Fruit fly (Drosophila melanogaster) whole organism, embryonic: Measurements from ENCODE around the gene Clamp.

Experiments
- B-H2 ChIP-seq: fragments of 200-800 bp; sonication (Bioruptor generic); optimal IDR thresholded peaks from 2 replicates; lab custom pipeline; 2018; ENCODE audit warnings: missing biosample characterization, mild to moderate bottlenecking, missing genetic modification characterization
- CG10321 ChIP-seq: fragments of 200-800 bp; sonication (Bioruptor generic); IDR thresholded peaks from 2 replicates; pipeline ENCODE4 v1.3.6; 2022; ENCODE audit warnings: missing biosample characterization, missing genetic modification characterization
- CG11696 ChIP-seq: fragments of 200-800 bp; sonication (Bioruptor generic); IDR thresholded peaks from 2 replicates; pipeline ENCODE4 v1.3.6; 2022; ENCODE audit warnings: missing biosample characterization, missing genetic modification characterization
- CG13894 ChIP-seq: fragments of 200-800 bp; sonication (Bioruptor generic); optimal IDR thresholded peaks from 3 replicates; lab custom pipeline; 2018; ENCODE audit warnings: missing biosample characterization, mild to moderate bottlenecking, missing genetic modification characterization, moderate library complexity
- CG15269 ChIP-seq: fragments of 200-800 bp; sonication (Bioruptor generic); optimal IDR thresholded peaks from 2 replicates; lab custom pipeline; 2018; ENCODE audit warnings: missing biosample characterization, mild to moderate bottlenecking, missing genetic modification characterization, moderate library complexity
- CG17361 ChIP-seq: fragments of 200-800 bp; sonication (Bioruptor generic); IDR thresholded peaks from 3 replicates; pipeline ENCODE4 v1.3.6; 2022; ENCODE audit warnings: missing biosample characterization, missing genetic modification characterization
- CG30431 ChIP-seq: fragments of 200-800 bp; sonication (Bioruptor generic); optimal IDR thresholded peaks from 2 replicates; lab custom pipeline; 2017; ENCODE audit warnings: missing biosample characterization, missing genetic modification characterization
- CG3838 ChIP-seq: fragments of 200-800 bp; sonication (Bioruptor generic); optimal IDR thresholded peaks from 3 replicates; lab custom pipeline; 2016; ENCODE audit warnings: missing biosample characterization, missing genetic modification characterization
- CG4404 ChIP-seq: fragments of 200-800 bp; sonication (Bioruptor generic); IDR thresholded peaks from 2 replicates; pipeline ENCODE4 v1.3.6; 2022; ENCODE audit warnings: missing biosample characterization, missing genetic modification characterization
- CG6175 ChIP-seq: fragments of 200-800 bp; sonication (Bioruptor generic); IDR thresholded peaks from 3 replicates; pipeline ENCODE4 v1.3.6; 2022; ENCODE audit warnings: missing biosample characterization, missing genetic modification characterization
- CG6272 ChIP-seq: fragments of 200-800 bp; sonication (Bioruptor generic); IDR thresholded peaks from 2 replicates; pipeline ENCODE4 v1.3.6; 2022; ENCODE audit warnings: missing biosample characterization, missing genetic modification characterization
- CG6765 ChIP-seq: fragments of 200-800 bp; sonication (Bioruptor generic); optimal IDR thresholded peaks from 3 replicates; lab custom pipeline; 2017; ENCODE audit warnings: missing biosample characterization, mild to moderate bottlenecking, missing genetic modification characterization
- CG7357 ChIP-seq: fragments of 200-800 bp; sonication (Bioruptor generic); IDR thresholded peaks from 3 replicates; pipeline ENCODE4 v1.3.6; 2022; ENCODE audit warnings: missing biosample characterization, missing genetic modification characterization
- CG7987 ChIP-seq: fragments of 200-800 bp; sonication (Bioruptor generic); optimal IDR thresholded peaks from 2 replicates; lab custom pipeline; 2018; ENCODE audit warnings: missing biosample characterization, mild to moderate bottlenecking, missing genetic modification characterization, moderate library complexity
- CG8089 ChIP-seq: fragments of 200-800 bp; sonication (Bioruptor generic); optimal IDR thresholded peaks from 3 replicates; lab custom pipeline; 2016; ENCODE audit warnings: missing biosample characterization, missing genetic modification characterization
- CG8359 ChIP-seq: fragments of 200-800 bp; sonication (Bioruptor generic); optimal IDR thresholded peaks from 2 replicates; lab custom pipeline; 2017; ENCODE audit warnings: missing biosample characterization, mild to moderate bottlenecking, missing genetic modification characterization, borderline replicate concordance
- CG8924 ChIP-seq: fragments of 200-800 bp; optimal IDR thresholded peaks from 3 replicates; lab custom pipeline; 2019; ENCODE audit warnings: missing biosample characterization, mild to moderate bottlenecking, missing genetic modification characterization, moderate library complexity
- HmgD ChIP-seq: fragments of 200-800 bp; sonication (Bioruptor generic); optimal IDR thresholded peaks from 3 replicates; lab custom pipeline; 2016; ENCODE audit warnings: missing biosample characterization, missing genetic modification characterization
- HmgZ ChIP-seq: fragments of 200-800 bp; sonication (Bioruptor generic); optimal IDR thresholded peaks from 2 replicates; lab custom pipeline; 2018; ENCODE audit warnings: missing biosample characterization, mild to moderate bottlenecking, missing genetic modification characterization
- Hmx ChIP-seq: fragments of 200-800 bp; sonication (Bioruptor generic); optimal IDR thresholded peaks from 2 replicates; lab custom pipeline; 2016; ENCODE audit warnings: missing biosample characterization, missing genetic modification characterization
- MESR4 ChIP-seq: fragments of 200-800 bp; sonication (Bioruptor generic); optimal IDR thresholded peaks from 2 replicates; lab custom pipeline; 2018; ENCODE audit warnings: missing biosample characterization, mild to moderate bottlenecking, missing genetic modification characterization, moderate library complexity
- Mes4 ChIP-seq: fragments of 200-800 bp; sonication (Bioruptor generic); optimal IDR thresholded peaks from 2 replicates; lab custom pipeline; 2016; ENCODE audit warnings: missing biosample characterization, missing genetic modification characterization
- Myb ChIP-seq: fragments of 200-800 bp; sonication (Bioruptor generic); optimal IDR thresholded peaks from 2 replicates; lab custom pipeline; 2016; ENCODE audit warnings: missing biosample characterization, missing genetic modification characterization
- Pdp1 ChIP-seq, 2 experiments: fragments of 200-800 bp; sonication (Bioruptor generic); optimal IDR thresholded peaks; 3 replicates each; lab custom pipeline; 2016; ENCODE audit warnings: missing biosample characterization in 2 of 2, missing genetic modification characterization in 2 of 2, mild to moderate bottlenecking in 1 of 2, moderate library complexity in 1 of 2
- Poxn ChIP-seq: fragments of 200-800 bp; sonication (Bioruptor generic); IDR thresholded peaks from 2 replicates; pipeline ENCODE4 v1.3.6; 2022; ENCODE audit warnings: missing biosample characterization, missing genetic modification characterization
- Ravus ChIP-seq: fragments of 200-800 bp; sonication (Bioruptor generic); IDR thresholded peaks from 2 replicates; pipeline ENCODE4 v1.3.6; 2022; ENCODE audit warnings: missing biosample characterization, missing genetic modification characterization
- Taf1 ChIP-seq: fragments of 200-800 bp; sonication (Bioruptor generic); IDR thresholded peaks from 2 replicates; pipeline ENCODE4 v1.3.6; 2022; ENCODE audit warnings: missing biosample characterization, missing genetic modification characterization
- Xrp1 ChIP-seq: fragments of 200-800 bp; sonication (Bioruptor generic); IDR thresholded peaks from 2 replicates; pipeline ENCODE4 v1.3.6; 2022; ENCODE audit warnings: missing biosample characterization, missing genetic modification characterization
- amos ChIP-seq: fragments of 200-800 bp; sonication (Bioruptor generic); IDR thresholded peaks from 2 replicates; pipeline ENCODE4 v1.3.6; 2022; ENCODE audit warnings: missing biosample characterization, missing genetic modification characterization; ENCODE audit not compliant: partially characterized antibody
- cg ChIP-seq: fragments of 200-800 bp; sonication (Bioruptor generic); optimal IDR thresholded peaks from 3 replicates; lab custom pipeline; 2019; ENCODE audit warnings: missing biosample characterization, mild to moderate bottlenecking, missing genetic modification characterization, moderate library complexity
- corto ChIP-seq: fragments of 200-800 bp; sonication (Bioruptor generic); optimal IDR thresholded peaks from 2 replicates; lab custom pipeline; 2016; ENCODE audit warnings: missing biosample characterization, mild to moderate bottlenecking, missing genetic modification characterization, moderate library complexity
- crp ChIP-seq, 2 experiments: fragments of 200-800 bp; sonication (Bioruptor generic); optimal IDR thresholded peaks; 2 replicates in 1 of 2; 3 replicates in 1 of 2; lab custom pipeline; 2017; ENCODE audit warnings: missing biosample characterization in 2 of 2, missing genetic modification characterization in 2 of 2, mild to moderate bottlenecking in 1 of 2, moderate library complexity in 1 of 2
- eyg ChIP-seq: fragments of 200-800 bp; sonication (Bioruptor generic); optimal IDR thresholded peaks from 3 replicates; lab custom pipeline; 2016; ENCODE audit warnings: missing biosample characterization, missing genetic modification characterization
- gem ChIP-seq: fragments of 200-800 bp; sonication (Bioruptor generic); optimal IDR thresholded peaks from 2 replicates; lab custom pipeline; 2019; ENCODE audit warnings: missing biosample characterization, mild to moderate bottlenecking, missing genetic modification characterization, moderate library complexity
- gfzf ChIP-seq: fragments of 200-800 bp; sonication (Bioruptor generic); optimal IDR thresholded peaks from 2 replicates; lab custom pipeline; 2016; ENCODE audit warnings: missing biosample characterization, mild to moderate bottlenecking, missing genetic modification characterization, moderate library complexity
- grn ChIP-seq: fragments of 200-800 bp; sonication (Bioruptor generic); optimal IDR thresholded peaks from 3 replicates; lab custom pipeline; 2017; ENCODE audit warnings: missing biosample characterization, missing genetic modification characterization
- insv ChIP-seq, 2 experiments: fragments of 200-800 bp; sonication (Bioruptor generic); optimal IDR thresholded peaks; 3 replicates each; lab custom pipeline; 2016 to 2018; ENCODE audit warnings: missing biosample characterization in 2 of 2, missing genetic modification characterization in 2 of 2
- lab ChIP-seq: fragments of 200-800 bp; sonication (Bioruptor generic); optimal IDR thresholded peaks from 3 replicates; lab custom pipeline; 2017; ENCODE audit warnings: missing biosample characterization, missing genetic modification characterization, mild to moderate bottlenecking, moderate library complexity, missing genetic modification reagents
- lbe ChIP-seq: fragments of 200-800 bp; sonication (Bioruptor generic); optimal IDR thresholded peaks from 2 replicates; lab custom pipeline; 2016; ENCODE audit warnings: missing biosample characterization, mild to moderate bottlenecking, missing genetic modification characterization
- lola ChIP-seq, 3 experiments: fragments of >200 bp in 2 of 3; fragments of 200-800 bp in 1 of 3; sonication (Bioruptor generic) in 1 of 3; optimal IDR thresholded peaks; 2 replicates each; lab custom pipeline; 2017 to 2019; ENCODE audit warnings: missing biosample characterization in 3 of 3, missing genetic modification characterization in 3 of 3, mild to moderate bottlenecking in 1 of 3, moderate library complexity in 1 of 3
- luna ChIP-seq: fragments of 200-800 bp; sonication (Bioruptor generic); optimal IDR thresholded peaks from 2 replicates; lab custom pipeline; 2016; ENCODE audit warnings: missing biosample characterization, missing genetic modification characterization
- nerfin-1 ChIP-seq: fragments of 200-800 bp; sonication (Bioruptor generic); optimal IDR thresholded peaks from 3 replicates; lab custom pipeline; 2019; ENCODE audit warnings: missing biosample characterization, mild to moderate bottlenecking, missing genetic modification characterization, moderate library complexity
- nmo ChIP-seq: fragments of 200-800 bp; sonication (Bioruptor generic); optimal IDR thresholded peaks from 2 replicates; lab custom pipeline; 2018; ENCODE audit warnings: missing biosample characterization, mild to moderate bottlenecking, missing genetic modification characterization, moderate library complexity
- pfk ChIP-seq: fragments of 200-800 bp; sonication (Bioruptor generic); optimal IDR thresholded peaks from 2 replicates; lab custom pipeline; 2018; ENCODE audit warnings: missing biosample characterization, mild to moderate bottlenecking, missing genetic modification characterization, moderate library complexity
- prd ChIP-seq, 3 experiments: fragments of >200 bp in 2 of 3; fragments of 200-800 bp in 1 of 3; sonication (Bioruptor generic) in 1 of 3; optimal IDR thresholded peaks in 2 of 3; IDR thresholded peaks in 1 of 3; 2 replicates in 2 of 3; 3 replicates in 1 of 3; pipeline versions ENCODE4 v1.3.6 to Lab custom; 2017 to 2022; ENCODE audit warnings: missing biosample characterization in 1 of 3, missing genetic modification characterization in 1 of 3
- psq ChIP-seq: fragments of 200-800 bp; sonication (Bioruptor generic); optimal IDR thresholded peaks from 2 replicates; lab custom pipeline; 2017; ENCODE audit warnings: missing biosample characterization, missing genetic modification characterization
- row ChIP-seq: fragments of 200-800 bp; sonication (Bioruptor generic); IDR thresholded peaks from 3 replicates; pipeline ENCODE4 v1.3.6; 2022; ENCODE audit warnings: missing biosample characterization, missing genetic modification characterization
- tup ChIP-seq: fragments of 200-800 bp; sonication (Bioruptor generic); optimal IDR thresholded peaks from 2 replicates; lab custom pipeline; 2016; ENCODE audit warnings: missing biosample characterization, mild to moderate bottlenecking, missing genetic modification characterization, moderate library complexity
- unc-4 ChIP-seq: fragments of 200-800 bp; sonication (Bioruptor generic); IDR thresholded peaks from 2 replicates; pipeline ENCODE4 v1.3.6; 2022; ENCODE audit warnings: missing biosample characterization, missing genetic modification characterization; ENCODE audit not compliant: partially characterized antibody

Gene Clamp

DNA sequence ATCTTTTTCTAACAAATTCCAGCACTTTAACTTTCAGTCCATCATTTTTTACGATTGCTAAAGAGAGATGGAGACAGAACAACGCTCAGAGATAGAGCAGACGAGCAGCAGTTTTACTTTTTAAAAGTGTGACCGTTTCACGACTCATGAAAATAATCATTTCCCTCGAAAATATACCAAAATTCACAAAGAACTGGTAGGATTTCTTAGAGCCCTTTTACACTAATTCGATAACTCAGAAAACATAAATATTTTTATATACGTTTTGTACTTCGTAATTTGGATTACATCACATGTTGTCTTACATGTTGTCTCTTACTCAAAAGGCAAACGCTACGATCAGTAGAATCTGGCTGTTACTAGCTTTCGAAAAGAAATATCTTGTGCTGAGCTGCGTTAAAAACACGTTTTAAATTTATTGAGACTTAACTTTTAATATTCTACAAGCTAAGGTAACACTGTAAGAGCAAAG, at the start of gene Clamp:
TSS of gene Clamp (minus strand) at position 100 of the 472 bp plus-strand sequence.
- TF ChIP-seq Pdp1 (GFP tag; optimal IDR thresholded peaks at IDR 0.05; lab: Kevin White, UChicago) (peak in 1 of 2 experiments; percentile 82), CG7357 (GFP tag; lab: Robert Waterston, UW) (peak; percentile 96), CG3838 (GFP tag; lab: Kevin White, UChicago) (no peak), CG6765 (GFP tag; lab: Kevin White, UChicago) (no peak), amos (GFP tag; lab: Robert Waterston, UW) (peak; percentile 26; the same call in 1 of the 2 replicates), unc-4 (no peak), pfk (peak; percentile 54), CG13894 (peak; percentile 40), lab (GFP tag; lab: Kevin White, UChicago) (no peak), Xrp1 (GFP tag; lab: Robert Waterston, UW) (no peak), CG7987 (GFP tag; lab: Kevin White, UChicago) (no peak), CG8924 (tag; lab: Kevin White, UChicago) (peak; percentile 65), MESR4 (GFP tag; lab: Kevin White, UChicago) (peak; percentile 46), CG17361 (GFP tag; lab: Robert Waterston, UW) (peak; percentile 42; the same call in 2 of the 3 replicates), luna (GFP tag; lab: Kevin White, UChicago) (no peak), CG10321 (GFP tag; lab: Robert Waterston, UW) (peak; percentile 90), Mes4 (GFP tag; lab: Kevin White, UChicago) (no peak), CG6175 (GFP tag; lab: Robert Waterston, UW) (no peak), HmgD (GFP tag; lab: Kevin White, UChicago) (no peak), prd (optimal IDR thresholded peaks at IDR 0.05; lab: Kevin White, UChicago) (no peak), prd (GFP tag; IDR thresholded peaks at IDR 0.05; lab: Robert Waterston, UW) (peak; percentile 19; the same call in 1 of the 3 replicates), crp (GFP tag; optimal IDR thresholded peaks at IDR 0.05; lab: Kevin White, UChicago) (peak in 1 of 2 experiments; percentile 41), eyg (no peak), grn (GFP tag; lab: Kevin White, UChicago) (no peak), CG11696 (GFP tag; lab: Robert Waterston, UW) (no peak), corto (GFP tag; lab: Kevin White, UChicago) (no peak), Hmx (no peak), gem (tag; lab: Kevin White, UChicago) (peak; percentile 34), HmgZ (tag; lab: Kevin White, UChicago) (peak; percentile 37), CG6272 (no peak), lbe (GFP tag; lab: Kevin White, UChicago) (no peak), CG8359 (GFP tag; lab: Kevin White, UChicago) (no peak), B-H2 (GFP tag; lab: Kevin White, UChicago) (no peak), row (peak; percentile 82), Ravus (GFP tag; lab: Robert Waterston, UW) (no peak), Taf1 (GFP tag; lab: Robert Waterston, UW) (no peak), CG30431 (GFP tag; lab: Kevin White, UChicago) (no peak), nerfin-1 (tag; lab: Kevin White, UChicago) (peak; percentile 18), gfzf (peak; percentile 84), CG8089 (GFP tag; lab: Kevin White, UChicago) (peak; percentile 37), psq (no peak), cg (GFP tag; lab: Kevin White, UChicago) (no peak), CG15269 (tag; lab: Kevin White, UChicago) (no peak), insv (GFP tag; optimal IDR thresholded peaks at IDR 0.05; lab: Kevin White, UChicago) (no peak), nmo (GFP tag; lab: Kevin White, UChicago) (peak; percentile 57), Myb (peak; percentile 24), Poxn (GFP tag; lab: Robert Waterston, UW) (no peak), lola (GFP tag; optimal IDR thresholded peaks at IDR 0.05; lab: Kevin White, UChicago) (peak in 1 of 3 experiments; percentile 81), CG4404 (GFP tag; lab: Robert Waterston, UW) (no peak), tup (GFP tag; lab: Kevin White, UChicago) (no peak)
